Fruit fly (Drosophila melanogaster): Measurements from ENCODE around the gene mtd.

Gene mtd

DNA sequence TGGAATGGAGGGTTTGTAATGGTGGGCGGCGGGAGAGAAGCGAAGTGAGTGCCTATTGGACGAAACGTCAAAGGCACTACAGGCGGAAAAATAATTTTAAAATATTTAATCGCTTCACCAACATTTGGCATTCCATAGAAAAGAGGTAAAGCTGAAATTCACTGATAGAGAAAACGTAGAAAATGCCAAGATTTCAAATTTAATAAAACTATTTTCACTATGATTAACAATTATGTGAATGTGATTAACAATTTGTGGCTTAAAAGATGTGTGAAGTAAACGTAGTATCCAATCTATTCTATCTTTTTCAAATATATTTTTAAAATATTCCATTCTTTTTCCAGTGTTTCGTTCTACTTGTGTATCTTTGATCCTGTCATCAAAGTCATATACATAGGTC is 39.2 kb upstream of the mtd start:
- TF ChIP-seq zf30C (GFP tag; optimal IDR thresholded peaks at IDR 0.05) (no peak), Drgx (GFP tag; IDR thresholded peaks at IDR 0.05) (peak; percentile 29; the same call in 1 of the 2 replicates), sens (GFP tag) (peak; percentile 59), bsh (GFP tag; optimal IDR thresholded peaks at IDR 0.05) (peak in 1 of 2 experiments; percentile 4)

DNA sequence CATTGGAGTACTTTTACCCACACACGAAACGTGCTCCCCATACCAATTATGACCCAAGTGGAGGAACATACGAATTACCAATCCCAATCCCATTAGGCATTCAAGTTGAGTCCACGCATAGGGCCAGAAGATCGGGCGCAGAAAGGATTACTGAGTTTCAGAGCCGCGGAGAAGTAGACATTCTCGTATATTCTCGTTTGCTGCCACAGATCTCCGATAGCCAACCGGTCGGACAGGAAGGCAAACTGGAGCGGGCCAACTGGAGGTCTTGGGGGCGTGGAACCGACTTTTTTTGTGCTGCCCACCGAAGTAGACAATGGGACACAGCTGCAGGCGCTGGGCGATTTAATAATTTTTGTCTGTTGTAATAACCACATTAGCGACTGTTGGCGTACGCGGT is 38.8 kb upstream of the mtd start:
- TF ChIP-seq p53 (GFP tag; optimal IDR thresholded peaks at IDR 0.05) (no peak), NFAT (GFP tag; IDR thresholded peaks at IDR 0.05) (no peak), CG3995 (GFP tag; optimal IDR thresholded peaks at IDR 0.05) (no peak), oc (tag; optimal IDR thresholded peaks at IDR 0.05) (peak; percentile 2), ftz-f1 (GFP tag; optimal IDR thresholded peaks at IDR 0.05) (no peak), ato (GFP tag; IDR thresholded peaks at IDR 0.05; ENCODE audit: partially characterized antibody) (no peak), CG31441 (GFP tag; IDR thresholded peaks at IDR 0.05) (no peak), CG6175 (GFP tag; IDR thresholded peaks at IDR 0.05) (0 out of 3 replicates have a peak, but pooled peaks have one; percentile 13), chinmo (GFP tag; IDR thresholded peaks at IDR 0.05; ENCODE audit: partially characterized antibody) (0 out of 4 replicates have a peak, but pooled peaks have one; percentile 43), vvl (GFP tag; IDR thresholded peaks at IDR 0.05) (peak; percentile 15; the same call in 1 of the 2 replicates), eyg (GFP tag; optimal IDR thresholded peaks at IDR 0.05) (no peak), nom (GFP tag; optimal IDR thresholded peaks at IDR 0.05) (peak; percentile 10), wdn (GFP tag; IDR thresholded peaks at IDR 0.05) (no peak), Hr78 (GFP tag; optimal IDR thresholded peaks at IDR 0.05) (peak in 1 of 2 experiments; percentile 76), kni (GFP tag; optimal IDR thresholded peaks at IDR 0.05) (peak; percentile 62), caup (GFP tag; optimal IDR thresholded peaks at IDR 0.05; ENCODE audit: severe bottlenecking) (no peak), inv (GFP tag; IDR thresholded peaks at IDR 0.05; ENCODE audit: partially characterized antibody) (no peak), CG4707 (GFP tag; optimal IDR thresholded peaks at IDR 0.05) (no peak), gcm2 (GFP tag; optimal IDR thresholded peaks at IDR 0.05) (no peak)

DNA sequence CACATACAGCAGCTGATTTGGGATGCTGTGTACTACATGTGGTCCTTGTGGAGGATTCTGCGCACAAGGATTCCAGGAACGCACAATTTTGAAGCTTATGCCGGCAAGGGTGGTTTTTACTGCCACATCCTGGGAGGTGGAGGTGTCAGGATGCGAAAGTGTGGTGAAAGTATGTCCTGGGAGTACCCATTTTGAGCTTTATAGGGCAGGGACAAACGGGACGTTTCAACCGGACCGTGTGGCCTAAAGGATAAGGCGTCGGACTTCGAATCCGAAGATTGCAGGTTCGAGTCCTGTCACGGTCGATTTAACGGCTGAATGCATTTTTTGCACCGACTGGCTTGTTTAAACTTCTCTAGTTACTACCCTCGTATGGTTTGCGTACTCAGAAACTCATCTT is 37.8 kb upstream of the mtd start:
- 0 out of 2 replicates have a peak, but pooled peaks have one; percentile 9 for TF ChIP-seq CG42726 (GFP tag; IDR thresholded peaks at IDR 0.05; ENCODE audit: partially characterized antibody)
- TF ChIP-seq CG2116 (GFP tag; optimal IDR thresholded peaks at IDR 0.05) = no peak
- no peak for TF ChIP-seq fd96Cb (tag; optimal IDR thresholded peaks at IDR 0.05)
- no peak for TF ChIP-seq tll (GFP tag; optimal IDR thresholded peaks at IDR 0.05)
- TF ChIP-seq seq (GFP tag; IDR thresholded peaks at IDR 0.05) = peak; percentile 36; the same call in 1 of the 2 replicates
- no peak for TF ChIP-seq HHEX (GFP tag; optimal IDR thresholded peaks at IDR 0.05)
- no peak for TF ChIP-seq Elba2 (GFP tag; optimal IDR thresholded peaks at IDR 0.05)
- TF ChIP-seq Bdp1 (GFP tag; optimal IDR thresholded peaks at IDR 0.05) = peak; percentile 93
- 0 out of 2 replicates have a peak, but pooled peaks have one; percentile 36 for TF ChIP-seq unc-4 (GFP tag; IDR thresholded peaks at IDR 0.05; ENCODE audit: partially characterized antibody)
- TF ChIP-seq oc (tag; optimal IDR thresholded peaks at IDR 0.05) = no peak
- 0 out of 2 replicates have a peak, but pooled peaks have one; percentile 21 for TF ChIP-seq nerfin-2 (GFP tag; IDR thresholded peaks at IDR 0.05; ENCODE audit: partially characterized antibody)
- TF ChIP-seq Opbp (GFP tag; IDR thresholded peaks at IDR 0.05; ENCODE audit: partially characterized antibody) = 0 out of 3 replicates have a peak, but pooled peaks have one; percentile 42
- no peak for TF ChIP-seq CrebB (tag; optimal IDR thresholded peaks at IDR 0.05)
- 0 out of 3 replicates have a peak, but pooled peaks have one; percentile 15 for TF ChIP-seq knrl (GFP tag; IDR thresholded peaks at IDR 0.05; ENCODE audit: partially characterized antibody)
- TF ChIP-seq peb (GFP tag; IDR thresholded peaks at IDR 0.05) = no peak
- TF ChIP-seq CG10431 (GFP tag; optimal IDR thresholded peaks at IDR 0.05) = no peak
- 0 out of 2 replicates have a peak, but pooled peaks have one; percentile 17 for TF ChIP-seq ato (GFP tag; IDR thresholded peaks at IDR 0.05; ENCODE audit: partially characterized antibody)
- no peak for TF ChIP-seq inv (GFP tag; IDR thresholded peaks at IDR 0.05; ENCODE audit: partially characterized antibody)
- no peak for TF ChIP-seq CG15073 (GFP tag; optimal IDR thresholded peaks at IDR 0.05)
- TF ChIP-seq sens (GFP tag) = no peak
- peak; percentile 81 for TF ChIP-seq ewg (GFP tag; optimal IDR thresholded peaks at IDR 0.05)
- TF ChIP-seq Dp (GFP tag; optimal IDR thresholded peaks at IDR 0.05) = no peak
- peak; percentile 47; the same call in 1 of the 3 replicates for TF ChIP-seq CG6791 (GFP tag; IDR thresholded peaks at IDR 0.05; ENCODE audit: partially characterized antibody)
- TF ChIP-seq CG7745 (tag; optimal IDR thresholded peaks at IDR 0.05) = no peak
- no peak for TF ChIP-seq hb (GFP tag; IDR thresholded peaks at IDR 0.05; ENCODE audit: partially characterized antibody)
- TF ChIP-seq chinmo (GFP tag; IDR thresholded peaks at IDR 0.05; ENCODE audit: partially characterized antibody) = 0 out of 4 replicates have a peak, but pooled peaks have one; percentile 77

Data from whole organism, embryonic.